Fruit fly (Drosophila melanogaster) whole organism, prepupa: ENCODE measurements around the gene SdicB.
"Not testable (repeated sequence)": the region's sequence is repeated elsewhere in the genome, so short reads cannot be mapped to it uniquely, and the experiment has no call there.

Experiments used
- CG10631 ChIP-seq: fragments of 200-800 bp; sonication (Bioruptor generic); optimal IDR thresholded peaks from 2 replicates; lab custom pipeline; 2016; ENCODE audit warnings: missing biosample characterization, missing genetic modification characterization
- CG10669 ChIP-seq: fragments of 200-800 bp; sonication (Bioruptor generic); optimal IDR thresholded peaks from 3 replicates; lab custom pipeline; 2018; ENCODE audit warnings: missing biosample characterization, mild to moderate bottlenecking, missing genetic modification characterization, moderate library complexity
- CG11294 ChIP-seq: fragments of 200-800 bp; sonication (Bioruptor generic); IDR thresholded peaks from 2 replicates; pipeline ENCODE4 v1.3.6; 2022; ENCODE audit warnings: missing biosample characterization, missing genetic modification characterization
- CG11762 ChIP-seq: fragments of 200-800 bp; sonication (Bioruptor generic); optimal IDR thresholded peaks from 3 replicates; lab custom pipeline; 2016; ENCODE audit warnings: missing biosample characterization, missing genetic modification characterization; ENCODE audit not compliant: insufficient read depth
- CG11902 ChIP-seq: fragments of 200-800 bp; sonication (Bioruptor generic); optimal IDR thresholded peaks from 3 replicates; lab custom pipeline; 2016; ENCODE audit warnings: missing biosample characterization, missing genetic modification characterization
- CG15336 ChIP-seq: fragments of 200-800 bp; sonication (Bioruptor generic); IDR thresholded peaks from 2 replicates; pipeline ENCODE4 v1.3.6; 2022; ENCODE audit warnings: missing biosample characterization, missing genetic modification characterization
- CG1621 ChIP-seq: fragments of 200-800 bp; sonication (Bioruptor generic); optimal IDR thresholded peaks from 3 replicates; lab custom pipeline; 2018; ENCODE audit warnings: missing biosample characterization, mild to moderate bottlenecking, missing genetic modification characterization
- CG16779 ChIP-seq: fragments of 200-800 bp; sonication (Bioruptor generic); optimal IDR thresholded peaks from 3 replicates; lab custom pipeline; 2017; ENCODE audit warnings: missing biosample characterization, mild to moderate bottlenecking, missing genetic modification characterization
- CG32006 ChIP-seq: fragments of 200-800 bp; sonication (Bioruptor generic); optimal IDR thresholded peaks from 3 replicates; lab custom pipeline; 2017; ENCODE audit warnings: missing biosample characterization, mild to moderate bottlenecking, missing genetic modification characterization
- CG34406 ChIP-seq: fragments of 200-800 bp; sonication (Bioruptor generic); optimal IDR thresholded peaks from 3 replicates; lab custom pipeline; 2016; ENCODE audit warnings: missing biosample characterization, missing genetic modification characterization
- CG6163 ChIP-seq: fragments of 200-800 bp; sonication (Bioruptor generic); IDR thresholded peaks from 3 replicates; pipeline ENCODE4 v1.3.6; 2022; ENCODE audit warnings: missing biosample characterization, missing genetic modification characterization
- CG6792 ChIP-seq: fragments of 200-800 bp; sonication (Bioruptor generic); optimal IDR thresholded peaks from 3 replicates; lab custom pipeline; 2016; ENCODE audit warnings: missing biosample characterization, missing genetic modification characterization
- CG6808 ChIP-seq: fragments of 200-800 bp; sonication (Bioruptor generic); optimal IDR thresholded peaks from 3 replicates; lab custom pipeline; 2017; ENCODE audit warnings: missing biosample characterization, missing genetic modification characterization, mild to moderate bottlenecking, moderate library complexity, missing genetic modification reagents
- CG7368 ChIP-seq: fragments of 200-800 bp; sonication (Bioruptor generic); optimal IDR thresholded peaks from 3 replicates; lab custom pipeline; 2016; ENCODE audit warnings: missing biosample characterization, missing genetic modification characterization
- CG8119 ChIP-seq: fragments of 200-800 bp; sonication (Bioruptor generic); IDR thresholded peaks from 3 replicates; pipeline ENCODE4 v1.3.6; 2022; ENCODE audit warnings: missing biosample characterization, missing genetic modification characterization
- Eip78C ChIP-seq: fragments of 200-800 bp; sonication (Bioruptor generic); peaks from one replicate; lab custom pipeline; 2016; ENCODE audit warnings: missing biosample characterization, missing genetic modification characterization
- Eip93F ChIP-seq: fragments of 200-800 bp; sonication (Bioruptor generic); optimal IDR thresholded peaks from 2 replicates; lab custom pipeline; 2016; ENCODE audit warnings: missing biosample characterization, mild to moderate bottlenecking, missing genetic modification characterization
- Ets21C ChIP-seq: fragments of 200-800 bp; sonication (Bioruptor generic); optimal IDR thresholded peaks from 3 replicates; lab custom pipeline; 2016; ENCODE audit warnings: missing biosample characterization, missing genetic modification characterization
- Gug ChIP-seq: fragments of 200-800 bp; sonication (Bioruptor generic); IDR thresholded peaks from 2 replicates; pipeline ENCODE4 v1.3.6; 2022; ENCODE audit warnings: missing biosample characterization, missing genetic modification characterization
- Met ChIP-seq: fragments of 200-800 bp; sonication (Bioruptor generic); optimal IDR thresholded peaks from 3 replicates; lab custom pipeline; 2016; ENCODE audit warnings: missing biosample characterization, missing genetic modification characterization
- OdsH ChIP-seq: fragments of 200-800 bp; sonication (Bioruptor generic); optimal IDR thresholded peaks from 3 replicates; lab custom pipeline; 2016; ENCODE audit warnings: missing biosample characterization, missing genetic modification characterization
- Sox102F ChIP-seq: fragments of 200-800 bp; sonication (Bioruptor generic); optimal IDR thresholded peaks from 2 replicates; lab custom pipeline; 2016; ENCODE audit warnings: missing biosample characterization, mild to moderate bottlenecking, missing genetic modification characterization
- Sox15 ChIP-seq: fragments of 200-800 bp; sonication (Bioruptor generic); optimal IDR thresholded peaks from 3 replicates; lab custom pipeline; 2016; ENCODE audit warnings: missing biosample characterization, missing genetic modification characterization
- achi ChIP-seq: fragments of 200-800 bp; sonication (Bioruptor generic); optimal IDR thresholded peaks from 3 replicates; lab custom pipeline; 2016; ENCODE audit warnings: missing biosample characterization, missing genetic modification characterization
- acj6 ChIP-seq: fragments of 200-800 bp; sonication (Bioruptor generic); optimal IDR thresholded peaks from 3 replicates; lab custom pipeline; 2016; ENCODE audit warnings: missing biosample characterization, missing genetic modification characterization
- cyc ChIP-seq: fragments of 200-800 bp; sonication (Bioruptor generic); optimal IDR thresholded peaks from 3 replicates; lab custom pipeline; 2016; ENCODE audit warnings: missing biosample characterization, missing genetic modification characterization
- dac ChIP-seq: fragments of 200-800 bp; sonication (Bioruptor generic); optimal IDR thresholded peaks from 2 replicates; lab custom pipeline; 2017; ENCODE audit warnings: missing biosample characterization, mild to moderate bottlenecking, missing genetic modification characterization
- dsx ChIP-seq: fragments of 200-800 bp; optimal IDR thresholded peaks from 3 replicates; lab custom pipeline; 2019; ENCODE audit warnings: missing biosample characterization, mild to moderate bottlenecking, missing genetic modification characterization, moderate library complexity; ENCODE audit not compliant: poor library complexity, severe bottlenecking
- esn ChIP-seq: fragments of 200-800 bp; sonication (Bioruptor generic); optimal IDR thresholded peaks from 2 replicates; lab custom pipeline; 2016; ENCODE audit warnings: missing biosample characterization, mild to moderate bottlenecking, missing genetic modification characterization, moderate library complexity
- fd85E ChIP-seq: fragments of 200-800 bp; sonication (Bioruptor generic); optimal IDR thresholded peaks from 3 replicates; lab custom pipeline; 2016; ENCODE audit warnings: missing biosample characterization, missing genetic modification characterization
- fkh ChIP-seq: fragments of 200-800 bp; sonication (Bioruptor generic); optimal IDR thresholded peaks from 3 replicates; lab custom pipeline; 2017; ENCODE audit warnings: missing biosample characterization, mild to moderate bottlenecking, missing genetic modification characterization, moderate library complexity
- lz ChIP-seq: fragments of 200-800 bp; sonication (Bioruptor generic); optimal IDR thresholded peaks from 3 replicates; lab custom pipeline; 2016; ENCODE audit warnings: missing biosample characterization, missing genetic modification characterization
- net ChIP-seq: fragments of 200-800 bp; sonication (Bioruptor generic); optimal IDR thresholded peaks from 3 replicates; lab custom pipeline; 2016; ENCODE audit warnings: missing biosample characterization, missing genetic modification characterization
- pdm3 ChIP-seq: fragments of 200-800 bp; sonication (Bioruptor generic); optimal IDR thresholded peaks from 3 replicates; lab custom pipeline; 2016; ENCODE audit warnings: missing biosample characterization, missing genetic modification characterization
- salr ChIP-seq, 2 experiments: fragments of 200-800 bp; sonication (Bioruptor generic); optimal IDR thresholded peaks; 3 replicates each; lab custom pipeline; 2016 to 2018; ENCODE audit warnings: missing biosample characterization in 2 of 2, missing genetic modification characterization in 2 of 2, mild to moderate bottlenecking in 1 of 2
- spab ChIP-seq: fragments of 200-800 bp; sonication (Bioruptor generic); optimal IDR thresholded peaks from 2 replicates; lab custom pipeline; 2017; ENCODE audit warnings: missing biosample characterization, mild to moderate bottlenecking, missing genetic modification characterization, missing genetic modification reagents
- ss ChIP-seq, 2 experiments: fragments of 200-800 bp; sonication (Bioruptor generic); optimal IDR thresholded peaks; 2 replicates in 1 of 2; 3 replicates in 1 of 2; lab custom pipeline; 2017 to 2018; ENCODE audit warnings: mild to moderate bottlenecking in 2 of 2, missing biosample characterization in 2 of 2, missing genetic modification characterization in 2 of 2, moderate library complexity in 1 of 2
- svp ChIP-seq: fragments of 200-800 bp; sonication (Bioruptor generic); peaks from one replicate; lab custom pipeline; 2016; ENCODE audit warnings: missing biosample characterization, missing genetic modification characterization
- topi ChIP-seq: fragments of 200-800 bp; sonication (Bioruptor generic); optimal IDR thresholded peaks from 3 replicates; lab custom pipeline; 2016; ENCODE audit warnings: missing biosample characterization, missing genetic modification characterization
- vri ChIP-seq: fragments of 200-800 bp; sonication (Bioruptor generic); optimal IDR thresholded peaks from 3 replicates; lab custom pipeline; 2016; ENCODE audit warnings: missing biosample characterization, mild to moderate bottlenecking, missing genetic modification characterization

Gene SdicB

DNA sequence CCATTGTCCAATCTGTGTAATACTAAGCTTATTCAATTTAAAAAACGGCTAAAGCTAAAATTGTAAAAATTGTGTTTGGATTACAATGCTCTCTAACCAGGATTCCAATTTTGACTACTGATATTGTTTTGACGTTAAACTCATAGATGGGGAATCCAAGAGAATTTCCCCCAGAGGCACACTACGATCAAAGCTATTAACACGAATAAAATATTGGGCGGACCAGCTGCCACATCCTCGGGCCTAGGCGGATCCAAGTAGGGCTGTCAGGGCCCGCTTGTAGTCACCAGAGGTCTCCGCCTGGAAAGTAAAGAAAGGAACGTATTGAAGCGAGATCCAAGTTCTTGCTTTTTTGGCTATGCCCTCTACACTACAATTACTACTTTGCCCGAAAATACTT lies 7.6 kb downstream of the SdicB start, which contains the start of gene SdicA:
Gene SdicA, minus strand, starts transcription at position 101 of the 400 bp plus-strand sequence.
- TF ChIP-seq CG11294; CG15336 (GFP tag; lab: Robert Waterston, UW); Sox102F (GFP tag; lab: Kevin White, UChicago): not testable (repeated sequence)
- TF ChIP-seq, all 60 proteins: peak for 0; not testable (repeated sequence) for 60

dm6 chrX:20194127-20194526 lies 15.3 kb downstream of the SdicB start, which contains the start of gene Sdic3:
TSS of gene Sdic3 (minus strand) at chrX:20194227.
- not testable (repeated sequence) for TF ChIP-seq fkh; svp (GFP tag; lab: Kevin White, UChicago); esn (GFP tag; lab: Kevin White, UChicago)

- TF ChIP-seq CG10631 (GFP tag; lab: Kevin White, UChicago); vri (GFP tag; lab: Kevin White, UChicago); CG11294: not testable (repeated sequence)
- TF ChIP-seq, all 60 proteins: peak for 0; not testable (repeated sequence) for 60
These were observed 23.0 kb downstream of the SdicB start, which contains the start of gene Sdic2 for dm6 chrX:20186387-20186786. TSS of gene Sdic2 (minus strand) at chrX:20186487.

dm6 chrX:20178538-20178937 lies 30.9 kb downstream of the SdicB start, which contains the start of gene Sdic1:
TSS of gene Sdic1 (minus strand) at chrX:20178638.
- not testable (repeated sequence) for TF ChIP-seq cyc, CG6808, Eip93F (GFP tag; lab: Kevin White, UChicago)
- TF ChIP-seq, all 60 proteins: peak for 0; not testable (repeated sequence) for 60

dm6 chrX:20173464-20173995 lies 35.9 kb downstream of the SdicB start, which contains the start of gene AnxB10:
TSS of gene AnxB10 (minus strand) at chrX:20173514.
- peak; percentile 95 for TF ChIP-seq CG34406 (GFP tag; lab: Kevin White, UChicago)
- TF ChIP-seq CG11762 (GFP tag; lab: Kevin White, UChicago): peak; percentile 94
- peak; percentile 88 for TF ChIP-seq CG11294
- peak; percentile 97 for TF ChIP-seq pdm3 (GFP tag; lab: Kevin White, UChicago)
- TF ChIP-seq spab (GFP tag; lab: Kevin White, UChicago): peak; percentile 90
- TF ChIP-seq esn (GFP tag; lab: Kevin White, UChicago): peak; percentile 96
- TF ChIP-seq CG6163 (GFP tag; lab: Robert Waterston, UW): peak; percentile 89
- peak; percentile 94 for TF ChIP-seq CG8119 (GFP tag; lab: Robert Waterston, UW)
- TF ChIP-seq salr (GFP tag; optimal IDR thresholded peaks at IDR 0.05; lab: Kevin White, UChicago): peak; percentile 69 to 94
- TF ChIP-seq CG7368 (GFP tag; lab: Kevin White, UChicago): peak; percentile 93
- peak; percentile 81 for TF ChIP-seq Eip93F (GFP tag; lab: Kevin White, UChicago)
- TF ChIP-seq fkh: no peak
- TF ChIP-seq CG16779 (tag; lab: Kevin White, UChicago): peak; percentile 87
- TF ChIP-seq OdsH: peak; percentile 96
- peak; percentile 82 to 92 for TF ChIP-seq ss (GFP tag; optimal IDR thresholded peaks at IDR 0.05; lab: Kevin White, UChicago)
- TF ChIP-seq CG6792 (GFP tag; lab: Kevin White, UChicago): peak; percentile 97
- TF ChIP-seq lz (GFP tag; lab: Kevin White, UChicago): peak; percentile 96
- TF ChIP-seq Eip78C (GFP tag; lab: Kevin White, UChicago): peak; percentile 99
- peak; percentile 84 for TF ChIP-seq dsx
- peak; percentile 97 for TF ChIP-seq CG32006
- TF ChIP-seq topi: peak; percentile 96
- peak; percentile 90 for TF ChIP-seq Gug
- peak; percentile 95 for TF ChIP-seq CG15336 (GFP tag; lab: Robert Waterston, UW)
- TF ChIP-seq Ets21C: peak; percentile 92
- peak; percentile 81 for TF ChIP-seq fd85E
- peak; percentile 96 for TF ChIP-seq net (GFP tag; lab: Kevin White, UChicago)
- TF ChIP-seq Sox15 (GFP tag; lab: Kevin White, UChicago): peak; percentile 94
- peak; percentile 96 for TF ChIP-seq Met (GFP tag; lab: Kevin White, UChicago)
- TF ChIP-seq dac (GFP tag; lab: Kevin White, UChicago): peak; percentile 90
- peak; percentile 95 for TF ChIP-seq acj6
- TF ChIP-seq CG10669: peak; percentile 95
- TF ChIP-seq cyc (GFP tag; lab: Kevin White, UChicago): peak; percentile 94
- peak; percentile 81 for TF ChIP-seq CG1621 (tag; lab: Kevin White, UChicago)
- peak; percentile 94 for TF ChIP-seq CG11902 (GFP tag; lab: Kevin White, UChicago)
- TF ChIP-seq achi (GFP tag; lab: Kevin White, UChicago): peak; percentile 94
- TF ChIP-seq CG6808 (GFP tag; lab: Kevin White, UChicago): peak; percentile 94
